Fruit fly (Drosophila melanogaster): ENCODE data around the gene GABA-B-R1.

Gene GABA-B-R1

DNA sequence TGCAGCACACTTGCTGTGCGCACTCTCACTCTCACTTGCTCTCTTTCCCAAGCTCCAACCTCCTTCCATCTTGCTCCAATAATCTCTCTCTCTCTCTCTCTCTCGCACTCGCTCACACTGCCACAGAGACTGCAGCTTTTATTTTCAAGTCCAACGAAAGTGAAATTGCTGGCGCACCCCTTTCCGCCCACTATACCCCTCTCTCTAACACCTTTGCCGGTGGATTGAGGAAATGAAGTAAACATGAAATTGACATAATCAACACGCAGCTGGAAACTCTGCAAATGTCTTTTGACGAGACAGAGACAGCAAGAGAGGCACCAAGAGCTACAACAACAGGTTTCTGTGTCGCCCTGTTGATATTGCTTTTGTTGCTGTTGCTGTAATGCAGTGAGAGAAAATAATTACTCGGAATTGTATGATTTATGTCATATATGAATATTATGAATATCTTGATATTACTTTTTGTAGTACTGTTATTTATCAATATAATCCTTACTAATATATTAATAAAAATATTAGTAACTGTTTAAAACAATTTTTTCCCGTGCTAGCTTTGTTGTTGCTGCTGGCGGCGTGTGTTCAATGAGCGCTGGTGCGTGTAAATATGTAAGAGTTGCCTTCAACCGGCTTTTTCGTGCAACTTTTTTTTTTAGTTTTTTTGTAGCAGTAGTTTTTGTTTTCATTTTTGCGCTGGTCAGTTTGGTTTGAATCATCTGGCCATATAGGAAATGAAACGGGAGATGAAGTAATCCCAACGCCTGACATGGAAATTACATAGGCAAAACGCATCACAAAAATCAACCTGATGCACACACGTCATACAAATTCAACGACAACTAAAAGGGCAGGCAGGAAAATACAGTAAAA is 20.3 kb upstream of the GABA-B-R1 start (continued):
- TF ChIP-seq BEAF-32 (GFP tag; optimal IDR thresholded peaks at IDR 0.05) (no peak), C15 (GFP tag; IDR thresholded peaks at IDR 0.05) (0 out of 3 replicates have a peak, but pooled peaks have one; percentile 45), CG4328 (GFP tag; optimal IDR thresholded peaks at IDR 0.05) (peak; percentile 34), CG7271 (tag; optimal IDR thresholded peaks at IDR 0.05) (peak; percentile 59), Awh (GFP tag; IDR thresholded peaks at IDR 0.05) (peak; percentile 94), Ets65A (GFP tag) (peak; percentile 12), CG2116 (GFP tag; optimal IDR thresholded peaks at IDR 0.05) (peak; percentile 43), H2.0 (GFP tag; IDR thresholded peaks at IDR 0.05) (peak; percentile 85), lov (optimal IDR thresholded peaks at IDR 0.05) (no peak), lov (GFP tag; IDR thresholded peaks at IDR 0.05) (peak; percentile 73), CG10979 (tag; optimal IDR thresholded peaks at IDR 0.05) (peak; percentile 96), CG10431 (GFP tag; optimal IDR thresholded peaks at IDR 0.05) (peak; percentile 91), kay (GFP tag; optimal IDR thresholded peaks at IDR 0.05) (peak; percentile 58), Usf (GFP tag; optimal IDR thresholded peaks at IDR 0.05) (peak; percentile 53), Sin3A (optimal IDR thresholded peaks at IDR 0.05) (no peak), CG7357 (GFP tag; IDR thresholded peaks at IDR 0.05) (peak; percentile 81), az2 (GFP tag; optimal IDR thresholded peaks at IDR 0.05) (peak; percentile 90), bab2 (GFP tag; optimal IDR thresholded peaks at IDR 0.05) (peak; percentile 36), kni (GFP tag; optimal IDR thresholded peaks at IDR 0.05) (peak; percentile 97), GATAe (GFP tag; conservative IDR thresholded peaks at IDR 0.05) (no peak), CHES-1-like (GFP tag; optimal IDR thresholded peaks at IDR 0.05) (peak; percentile 8), tap (tag; optimal IDR thresholded peaks at IDR 0.05) (peak; percentile 93), CG10462 (GFP tag; optimal IDR thresholded peaks at IDR 0.05) (peak; percentile 75), salm (tag; optimal IDR thresholded peaks at IDR 0.05) (peak; percentile 86), Oli (tag; optimal IDR thresholded peaks at IDR 0.05) (peak; percentile 96), zfh1 (GFP tag; IDR thresholded peaks at IDR 0.05) (peak; percentile 89), hb (GFP tag; IDR thresholded peaks at IDR 0.05; ENCODE audit: partially characterized antibody) (no peak), CG4404 (GFP tag; IDR thresholded peaks at IDR 0.05) (peak; percentile 72), sc (optimal IDR thresholded peaks at IDR 0.05) (no peak), sc (GFP tag; optimal IDR thresholded peaks at IDR 0.05) (peak; percentile 86), CG2129 (GFP tag; IDR thresholded peaks at IDR 0.05; ENCODE audit: partially characterized antibody) (no peak), CG11398 (GFP tag; optimal IDR thresholded peaks at IDR 0.05) (peak; percentile 55), Fer1 (GFP tag; optimal IDR thresholded peaks at IDR 0.05) (peak; percentile 88), CG15514 (GFP tag; optimal IDR thresholded peaks at IDR 0.05) (peak; percentile 65), z (GFP tag; IDR thresholded peaks at IDR 0.05) (peak; percentile 29; the same call in 1 of the 3 replicates), knrl (GFP tag; IDR thresholded peaks at IDR 0.05; ENCODE audit: partially characterized antibody) (no peak), dimm (GFP tag; IDR thresholded peaks at IDR 0.05) (peak; percentile 80), wek (GFP tag; optimal IDR thresholded peaks at IDR 0.05) (peak; percentile 74), CG7839 (tag; optimal IDR thresholded peaks at IDR 0.05) (peak; percentile 95), CG17385 (GFP tag; optimal IDR thresholded peaks at IDR 0.05) (peak; percentile 87), B-H2 (GFP tag; optimal IDR thresholded peaks at IDR 0.05) (no peak), CG13296 (GFP tag; optimal IDR thresholded peaks at IDR 0.05) (peak; percentile 82), usp (GFP tag; optimal IDR thresholded peaks at IDR 0.05) (no peak), Dll (GFP tag; IDR thresholded peaks at IDR 0.05; ENCODE audit: partially characterized antibody) (0 out of 4 replicates have a peak, but pooled peaks have one; percentile 28), CG32772 (GFP tag; IDR thresholded peaks at IDR 0.05) (peak; percentile 94), repo (GFP tag; optimal IDR thresholded peaks at IDR 0.05) (peak; percentile 43), CG14965 (GFP tag; optimal IDR thresholded peaks at IDR 0.05; ENCODE audit: borderline replicate concordance) (no peak), CG7372 (GFP tag; IDR thresholded peaks at IDR 0.05) (peak; percentile 90), CG12391 (tag; optimal IDR thresholded peaks at IDR 0.05) (peak; percentile 97)
